Worm (Caenorhabditis elegans) whole organism, L4 larva: ENCODE data around the gene F35H12.6.
A peak's percentile ranks its signal among the peaks of the same experiment; 100 is the strongest.

Source experiments
- F26F4.8 ChIP-seq: fragments of 200-800 bp; sonication (Bioruptor generic); conservative IDR thresholded peaks from 2 replicates; pipeline ENCODE4 v1.3.6; 2022; ENCODE audit warnings: missing genetic modification characterization, missing compliant biosample characterization
- F37D6.2 ChIP-seq: sonication (generic microtip); optimal IDR thresholded peaks from 2 replicates; lab custom pipeline; 2016; ENCODE audit warnings: mild to moderate bottlenecking, missing genetic modification characterization, missing compliant biosample characterization
- F44E2.7 ChIP-seq: fragments of 200-800 bp; sonication (Bioruptor generic); IDR thresholded peaks from 2 replicates; pipeline ENCODE4 v2.1.2; 2022; ENCODE audit warnings: missing genetic modification characterization, missing compliant biosample characterization
- F49E8.2 ChIP-seq: sonication (generic microtip); optimal IDR thresholded peaks from 2 replicates; lab custom pipeline; 2016; ENCODE audit warnings: missing compliant biosample characterization, mild to moderate bottlenecking, missing genetic modification characterization, borderline replicate concordance
- R02D3.7 ChIP-seq: fragments of 150-350 bp; sonication (generic microtip); optimal IDR thresholded peaks from 3 replicates; lab custom pipeline; 2014; ENCODE audit warnings: missing biosample characterization, missing genetic modification characterization
- T26A8.4 ChIP-seq: fragments of 200-800 bp; sonication (Bioruptor generic); IDR thresholded peaks from 2 replicates; pipeline ENCODE4 v1.3.6; 2022; ENCODE audit warnings: missing genetic modification characterization, missing compliant biosample characterization
- Y48G9A.11 ChIP-seq: fragments of 200-800 bp; sonication (Bioruptor generic); IDR thresholded peaks from 2 replicates; pipeline ENCODE4 v1.3.6; 2022; ENCODE audit warnings: missing genetic modification reagents, missing genetic modification characterization, missing compliant biosample characterization
- aly-2 ChIP-seq: sonication (generic microtip); optimal IDR thresholded peaks from 2 replicates; lab custom pipeline; 2018; ENCODE audit warnings: missing biosample characterization, missing genetic modification characterization
- arid-1 ChIP-seq: fragments of 200-800 bp; sonication (Bioruptor generic); conservative IDR thresholded peaks from 2 replicates; pipeline ENCODE4 v1.3.6; 2022; ENCODE audit warnings: missing genetic modification reagents, missing genetic modification characterization, missing compliant biosample characterization
- ceh-28 ChIP-seq: fragments of 150-350 bp; optimal IDR thresholded peaks from 2 replicates; lab custom pipeline; 2014; ENCODE audit warnings: missing biosample characterization, missing genetic modification reagents, missing genetic modification characterization
- ceh-32 ChIP-seq: sonication (generic microtip); optimal IDR thresholded peaks from 2 replicates; lab custom pipeline; 2016; ENCODE audit warnings: mild to moderate bottlenecking, missing genetic modification characterization, missing compliant biosample characterization; ENCODE audit not compliant: poor library complexity
- ceh-44 ChIP-seq: fragments of 200-800 bp; sonication (Bioruptor generic); IDR thresholded peaks from 2 replicates; pipeline ENCODE4 v1.3.6; 2022; ENCODE audit warnings: missing genetic modification reagents, missing genetic modification characterization, missing compliant biosample characterization
- ceh-82 ChIP-seq: sonication (generic microtip); optimal IDR thresholded peaks from 2 replicates; lab custom pipeline; 2017; ENCODE audit warnings: missing biosample characterization, missing genetic modification characterization
- ces-1 ChIP-seq: fragments of 150-350 bp; sonication (generic microtip); optimal IDR thresholded peaks from 4 replicates; lab custom pipeline; 2014; ENCODE audit warnings: missing biosample characterization, missing genetic modification reagents, missing genetic modification characterization
- cey-2 ChIP-seq: sonication (generic microtip); optimal IDR thresholded peaks from 3 replicates; lab custom pipeline; 2017; ENCODE audit warnings: missing genetic modification characterization, mild to moderate bottlenecking, missing compliant biosample characterization, antibody characterized with exemption, borderline replicate concordance; ENCODE audit not compliant: insufficient read depth
- ctbp-1 ChIP-seq: fragments of 200-800 bp; sonication (Bioruptor generic); IDR thresholded peaks from 2 replicates; pipeline ENCODE4 v1.3.6; 2022; ENCODE audit warnings: missing genetic modification reagents, missing genetic modification characterization, missing compliant biosample characterization
- daf-19 ChIP-seq: fragments of 200-800 bp; sonication (Bioruptor generic); conservative IDR thresholded peaks from 2 replicates; pipeline ENCODE4 v1.3.6; 2022; ENCODE audit warnings: missing genetic modification characterization, missing compliant biosample characterization
- dmd-6 ChIP-seq: fragments of 200-800 bp; sonication (Bioruptor generic); IDR thresholded peaks from 2 replicates; pipeline ENCODE4 v1.3.6; 2022; ENCODE audit warnings: missing genetic modification reagents, missing genetic modification characterization, missing compliant biosample characterization
- dmd-8 ChIP-seq: fragments of 200-800 bp; sonication (Bioruptor generic); IDR thresholded peaks from 2 replicates; pipeline ENCODE4 v1.3.6; 2022; ENCODE audit warnings: missing genetic modification characterization, missing compliant biosample characterization
- duxl-1 ChIP-seq: sonication (generic microtip); optimal IDR thresholded peaks from 2 replicates; lab custom pipeline; 2016; ENCODE audit warnings: mild to moderate bottlenecking, missing genetic modification characterization, moderate library complexity, missing compliant biosample characterization; ENCODE audit not compliant: poor library complexity
- dve-1 ChIP-seq: sonication (generic microtip); optimal IDR thresholded peaks from 2 replicates; lab custom pipeline; 2017; ENCODE audit warnings: antibody characterized with exemption, mild to moderate bottlenecking, missing genetic modification characterization, missing compliant biosample characterization; ENCODE audit not compliant: insufficient read depth
- fkh-10 ChIP-seq: fragments of 150-350 bp; optimal IDR thresholded peaks from 2 replicates; lab custom pipeline; 2014; ENCODE audit warnings: missing biosample characterization, missing genetic modification reagents, missing genetic modification characterization
- gei-8 ChIP-seq: fragments of 200-800 bp; sonication (Bioruptor generic); optimal IDR thresholded peaks from 2 replicates; lab custom pipeline; 2018; ENCODE audit warnings: mild to moderate bottlenecking, missing genetic modification characterization, missing compliant biosample characterization
- lim-7 ChIP-seq: fragments of 200-800 bp; sonication (Bioruptor generic); IDR thresholded peaks from 2 replicates; pipeline ENCODE4 v1.3.6; 2022; ENCODE audit warnings: missing genetic modification characterization, missing compliant biosample characterization
- lin-1 ChIP-seq: fragments of 200-800 bp; sonication (Bioruptor generic); IDR thresholded peaks from 2 replicates; pipeline ENCODE4 v1.3.6; 2022; ENCODE audit warnings: missing genetic modification reagents, missing genetic modification characterization, missing compliant biosample characterization
- lin-38 ChIP-seq: fragments of 200-800 bp; sonication (Bioruptor generic); IDR thresholded peaks from 2 replicates; pipeline ENCODE4 v1.3.6; 2022; ENCODE audit warnings: missing genetic modification reagents, missing genetic modification characterization, missing compliant biosample characterization
- lsy-2 ChIP-seq, 2 experiments: fragments of 150-350 bp in 1 of 2; sonication (generic microtip) in 1 of 2; optimal IDR thresholded peaks; 2 replicates each; lab custom pipeline; 2014 to 2017; ENCODE audit warnings: missing biosample characterization in 2 of 2, missing genetic modification characterization in 2 of 2
- madf-9 ChIP-seq: fragments of 200-800 bp; sonication (Bioruptor generic); conservative IDR thresholded peaks from 2 replicates; pipeline ENCODE4 v1.3.6; 2022; ENCODE audit warnings: missing genetic modification reagents, missing genetic modification characterization, missing compliant biosample characterization
- mdl-1 ChIP-seq, 2 experiments: fragments of 150-350 bp in 1 of 2; sonication (generic microtip) in 1 of 2; optimal IDR thresholded peaks; 2 replicates each; lab custom pipeline; 2014 to 2017; ENCODE audit warnings: missing biosample characterization in 2 of 2, missing genetic modification characterization in 2 of 2
- mdt-29 ChIP-seq: fragments of 200-800 bp; sonication (Bioruptor generic); IDR thresholded peaks from 2 replicates; pipeline ENCODE4 v1.3.6; 2022; ENCODE audit warnings: missing genetic modification reagents, missing genetic modification characterization, missing compliant biosample characterization
- mep-1 ChIP-seq: fragments of 150-350 bp; sonication (generic microtip); optimal IDR thresholded peaks from 3 replicates; lab custom pipeline; 2014; ENCODE audit warnings: missing biosample characterization, missing genetic modification characterization
- mes-2 ChIP-seq: sonication (generic microtip); optimal IDR thresholded peaks from 2 replicates; lab custom pipeline; 2016; ENCODE audit warnings: missing genotype, mild to moderate bottlenecking, missing genetic modification characterization, missing compliant biosample characterization; ENCODE audit not compliant: poor library complexity, severe bottlenecking
- mxl-2 ChIP-seq: fragments of 200-800 bp; sonication (Bioruptor generic); conservative IDR thresholded peaks from 2 replicates; pipeline ENCODE4 v1.3.6; 2022; ENCODE audit warnings: missing genetic modification reagents, missing genetic modification characterization, missing compliant biosample characterization
- nhr-10 ChIP-seq: fragments of 150-350 bp; optimal IDR thresholded peaks from 2 replicates; lab custom pipeline; 2014; ENCODE audit warnings: missing biosample characterization, missing genetic modification characterization
- nhr-11 ChIP-seq: fragments of 150-350 bp; optimal IDR thresholded peaks from 2 replicates; lab custom pipeline; 2014; ENCODE audit warnings: missing biosample characterization, missing genetic modification characterization
- nhr-111 ChIP-seq: fragments of 200-800 bp; sonication (Bioruptor generic); optimal IDR thresholded peaks from 2 replicates; lab custom pipeline; 2018; ENCODE audit warnings: mild to moderate bottlenecking, missing genetic modification characterization, missing compliant biosample characterization
- nhr-25 ChIP-seq: sonication (generic microtip); optimal IDR thresholded peaks from 2 replicates; lab custom pipeline; 2017; ENCODE audit warnings: missing genetic modification characterization, mild to moderate bottlenecking, missing compliant biosample characterization, antibody characterized with exemption, moderate library complexity, borderline replicate concordance; ENCODE audit not compliant: insufficient read depth
- nhr-42 ChIP-seq: fragments of 200-800 bp; sonication (Bioruptor generic); IDR thresholded peaks from 2 replicates; pipeline ENCODE4 v1.3.6; 2022; ENCODE audit warnings: missing genetic modification characterization, missing compliant biosample characterization
- nhr-76 ChIP-seq: fragments of 150-350 bp; optimal IDR thresholded peaks from 2 replicates; lab custom pipeline; 2014; ENCODE audit warnings: missing biosample characterization, missing genetic modification characterization
- pha-4 ChIP-seq, 2 experiments: fragments of 150-350 bp in 1 of 2; fragments of 200-800 bp in 1 of 2; sonication (Bioruptor generic) in 1 of 2; IDR thresholded peaks in 1 of 2; optimal IDR thresholded peaks in 1 of 2; 2 replicates each; pipeline versions ENCODE4 v1.3.6 to Lab custom; 2014 to 2022; ENCODE audit warnings: missing genetic modification characterization in 2 of 2, missing genetic modification reagents in 2 of 2, missing biosample characterization in 1 of 2, missing compliant biosample characterization in 1 of 2
- set-16 ChIP-seq: fragments of 200-800 bp; sonication (Bioruptor generic); IDR thresholded peaks from 2 replicates; pipeline ENCODE4 v1.3.6; 2022; ENCODE audit warnings: missing genetic modification reagents, missing genetic modification characterization, missing compliant biosample characterization
- snpc-4 ChIP-seq: fragments of 150-350 bp; optimal IDR thresholded peaks from 2 replicates; lab custom pipeline; 2014; ENCODE audit warnings: missing biosample characterization, missing genetic modification characterization
- spr-3 ChIP-seq: fragments of 200-800 bp; sonication (Bioruptor generic); optimal IDR thresholded peaks from 2 replicates; lab custom pipeline; 2018; ENCODE audit warnings: mild to moderate bottlenecking, missing genetic modification characterization, missing compliant biosample characterization
- unc-130 ChIP-seq: sonication (generic microtip); optimal IDR thresholded peaks from 2 replicates; lab custom pipeline; 2016; ENCODE audit warnings: missing genetic modification reagents, missing genetic modification characterization, missing compliant biosample characterization
- vab-7 ChIP-seq: fragments of 200-800 bp; sonication (Bioruptor generic); IDR thresholded peaks from 2 replicates; pipeline ENCODE4 v1.3.6; 2022; ENCODE audit warnings: missing genetic modification reagents, missing genetic modification characterization, missing compliant biosample characterization
- zip-11 ChIP-seq: fragments of 200-800 bp; sonication (Bioruptor generic); IDR thresholded peaks from 2 replicates; pipeline ENCODE4 v1.3.6; 2022; ENCODE audit warnings: missing genetic modification characterization, missing compliant biosample characterization
- zip-2 ChIP-seq: fragments of 150-350 bp; optimal IDR thresholded peaks from 2 replicates; lab custom pipeline; 2014; ENCODE audit warnings: missing biosample characterization, missing genetic modification characterization

F35H12.6 gene

ce11 chrX:949466-949865, 36.4 kb downstream of the F35H12.6 start (continued):
- TF ChIP-seq spr-3 (GFP tag; lab: Kevin White, UChicago) (no peak), set-16 (GFP tag; lab: Robert Waterston, UW) (peak; percentile 79), nhr-76 (tag; lab: Kevin White, UChicago) (no peak), F49E8.2 (tag; lab: Kevin White, UChicago) (no peak), lsy-2 (tag; optimal IDR thresholded peaks at IDR 0.05; lab: Kevin White, UChicago) (peak; percentile 81 to 88), duxl-1 (peak; percentile 73), mxl-2 (GFP tag; lab: Robert Waterston, UW) (no peak), F37D6.2 (tag; lab: Kevin White, UChicago) (peak; percentile 90), lim-7 (GFP tag; lab: Robert Waterston, UW) (0 out of 2 replicates have a peak, but pooled peaks have one; percentile 46), nhr-42 (GFP tag; lab: Robert Waterston, UW) (no peak), R02D3.7 (no peak), nhr-111 (GFP tag; lab: Kevin White, UChicago) (no peak), unc-130 (GFP tag; lab: Kevin White, UChicago) (no peak), ces-1 (GFP tag; lab: Kevin White, UChicago) (peak; percentile 36), mep-1 (peak; percentile 96), madf-9 (GFP tag; lab: Robert Waterston, UW) (peak; percentile 77), vab-7 (GFP tag; lab: Robert Waterston, UW) (peak; percentile 72), T26A8.4 (GFP tag; lab: Robert Waterston, UW) (peak; percentile 83), daf-19 (GFP tag; lab: Robert Waterston, UW) (no peak), ceh-44 (GFP tag; lab: Robert Waterston, UW) (0 out of 2 replicates have a peak, but pooled peaks have one; percentile 9), dmd-6 (GFP tag; lab: Robert Waterston, UW) (peak; percentile 51; the same call in 1 of the 2 replicates), mes-2 (tag; lab: Kevin White, UChicago) (peak; percentile 73), nhr-11 (tag; lab: Kevin White, UChicago) (peak; percentile 94), cey-2 (no peak), arid-1 (GFP tag; lab: Robert Waterston, UW) (peak; percentile 68), mdt-29 (GFP tag; lab: Robert Waterston, UW) (peak; percentile 32; the same call in 1 of the 2 replicates), zip-11 (no peak), ctbp-1 (GFP tag; lab: Robert Waterston, UW) (peak; percentile 93), aly-2 (tag; lab: Kevin White, UChicago) (no peak), Y48G9A.11 (GFP tag; lab: Robert Waterston, UW) (no peak), nhr-10 (no peak), mdl-1 (tag; optimal IDR thresholded peaks at IDR 0.05; lab: Kevin White, UChicago) (peak; percentile 5 to 89), F26F4.8 (GFP tag; lab: Robert Waterston, UW) (no peak), ceh-28 (tag; lab: Kevin White, UChicago) (no peak), zip-2 (tag; lab: Kevin White, UChicago) (no peak), fkh-10 (GFP tag; lab: Kevin White, UChicago) (peak; percentile 93), gei-8 (no peak), nhr-25 (peak; percentile 53), dmd-8 (GFP tag; lab: Robert Waterston, UW) (no peak), dve-1 (tag; lab: Kevin White, UChicago) (peak; percentile 89), F44E2.7 (GFP tag; lab: Robert Waterston, UW) (no peak), lin-1 (GFP tag; lab: Robert Waterston, UW) (no peak), snpc-4 (tag; lab: Kevin White, UChicago) (peak; percentile 11), ceh-32 (tag; lab: Kevin White, UChicago) (peak; percentile 40), pha-4 (GFP tag; IDR thresholded peaks at IDR 0.05; lab: Robert Waterston, UW) (peak; percentile 37; the same call in 1 of the 2 replicates), pha-4 (tag; optimal IDR thresholded peaks at IDR 0.05; lab: Kevin White, UChicago) (no peak), lin-38 (peak; percentile 59), ceh-82 (tag; lab: Kevin White, UChicago) (no peak)
